Fruit fly (Drosophila melanogaster) whole organism, embryonic: Measurements from ENCODE around the gene CG2663.

Source experiments
- ATbp ChIP-seq: fragments of 200-800 bp; sonication (Bioruptor generic); optimal IDR thresholded peaks from 2 replicates; lab custom pipeline; 2017; ENCODE audit warnings: missing biosample characterization, mild to moderate bottlenecking, missing genetic modification characterization, missing genetic modification reagents
- Asciz ChIP-seq: fragments of 200-800 bp; sonication (Bioruptor generic); optimal IDR thresholded peaks from 2 replicates; lab custom pipeline; 2017; ENCODE audit warnings: missing biosample characterization, mild to moderate bottlenecking, missing genetic modification characterization, missing genetic modification reagents
- Bgb ChIP-seq: fragments of 200-800 bp; sonication (Bioruptor generic); IDR thresholded peaks from 2 replicates; pipeline ENCODE4 v1.3.6; 2022; ENCODE audit warnings: missing biosample characterization, missing genetic modification characterization; ENCODE audit not compliant: partially characterized antibody
- CG11504 ChIP-seq: fragments of 200-800 bp; sonication (Bioruptor generic); optimal IDR thresholded peaks from 3 replicates; lab custom pipeline; 2019; ENCODE audit warnings: missing biosample characterization, mild to moderate bottlenecking, missing genetic modification characterization, moderate library complexity
- CG12219 ChIP-seq: fragments of 200-800 bp; sonication (Bioruptor generic); optimal IDR thresholded peaks from 3 replicates; lab custom pipeline; 2018; ENCODE audit warnings: missing biosample characterization, mild to moderate bottlenecking, missing genetic modification characterization
- CG12942 ChIP-seq: fragments of 200-800 bp; sonication (Bioruptor generic); optimal IDR thresholded peaks from 3 replicates; lab custom pipeline; 2016; ENCODE audit warnings: missing biosample characterization, missing genetic modification characterization
- CG13296 ChIP-seq: fragments of 200-800 bp; sonication (Bioruptor generic); optimal IDR thresholded peaks from 3 replicates; lab custom pipeline; 2018; ENCODE audit warnings: missing biosample characterization, mild to moderate bottlenecking, missing genetic modification characterization
- CG13624 ChIP-seq: fragments of 200-800 bp; sonication (Bioruptor generic); optimal IDR thresholded peaks from 2 replicates; lab custom pipeline; 2016; ENCODE audit warnings: missing biosample characterization, missing genetic modification characterization
- CG14710 ChIP-seq: fragments of 200-800 bp; sonication (Bioruptor generic); optimal IDR thresholded peaks from 3 replicates; lab custom pipeline; 2019; ENCODE audit warnings: missing biosample characterization, mild to moderate bottlenecking, missing genetic modification characterization, moderate library complexity
- CG15011 ChIP-seq: fragments of 200-800 bp; sonication (Bioruptor generic); optimal IDR thresholded peaks from 3 replicates; lab custom pipeline; 2018; ENCODE audit warnings: missing biosample characterization, mild to moderate bottlenecking, missing genetic modification characterization
- CG15479 ChIP-seq: fragments of 200-800 bp; sonication (Bioruptor generic); optimal IDR thresholded peaks from 3 replicates; lab custom pipeline; 2019; ENCODE audit warnings: missing biosample characterization, mild to moderate bottlenecking, missing genetic modification characterization, moderate library complexity
- CG17186 ChIP-seq: fragments of 200-800 bp; sonication (Bioruptor generic); optimal IDR thresholded peaks from 3 replicates; lab custom pipeline; 2017; ENCODE audit warnings: missing biosample characterization, missing genetic modification reagents, missing genetic modification characterization
- CG17361 ChIP-seq: fragments of 200-800 bp; sonication (Bioruptor generic); IDR thresholded peaks from 3 replicates; pipeline ENCODE4 v1.3.6; 2022; ENCODE audit warnings: missing biosample characterization, missing genetic modification characterization
- CG18619 ChIP-seq: fragments of 200-800 bp; sonication (Bioruptor generic); optimal IDR thresholded peaks from 3 replicates; lab custom pipeline; 2017; ENCODE audit warnings: missing biosample characterization, mild to moderate bottlenecking, missing genetic modification characterization
- CG2199 ChIP-seq: fragments of 200-800 bp; sonication (Bioruptor generic); IDR thresholded peaks from 3 replicates; pipeline ENCODE4 v1.3.6; 2022; ENCODE audit warnings: missing biosample characterization, missing genetic modification characterization
- CG31365 ChIP-seq: fragments of 200-800 bp; sonication (Bioruptor generic); optimal IDR thresholded peaks from 2 replicates; lab custom pipeline; 2018; ENCODE audit warnings: missing biosample characterization, mild to moderate bottlenecking, missing genetic modification characterization
- CG3281 ChIP-seq: fragments of 200-800 bp; sonication (Bioruptor generic); optimal IDR thresholded peaks from 3 replicates; lab custom pipeline; 2017; ENCODE audit warnings: missing biosample characterization, mild to moderate bottlenecking, missing genetic modification characterization
- CG4328 ChIP-seq: fragments of 200-800 bp; sonication (Bioruptor generic); optimal IDR thresholded peaks from 3 replicates; lab custom pipeline; 2017; ENCODE audit warnings: missing biosample characterization, missing genetic modification reagents, missing genetic modification characterization
- CG43689 ChIP-seq: fragments of 200-800 bp; sonication (Bioruptor generic); IDR thresholded peaks from 2 replicates; pipeline ENCODE4 v1.3.6; 2022; ENCODE audit warnings: missing biosample characterization, missing genetic modification characterization
- CG6791 ChIP-seq: fragments of 200-800 bp; sonication (Bioruptor generic); IDR thresholded peaks from 3 replicates; pipeline ENCODE4 v1.3.6; 2022; ENCODE audit warnings: missing biosample characterization, missing genetic modification characterization; ENCODE audit not compliant: partially characterized antibody
- CG8388 ChIP-seq: fragments of 200-800 bp; sonication (Bioruptor generic); optimal IDR thresholded peaks from 2 replicates; lab custom pipeline; 2019; ENCODE audit warnings: missing biosample characterization, mild to moderate bottlenecking, missing genetic modification characterization, moderate library complexity
- CG9437 ChIP-seq: fragments of 200-800 bp; sonication (Bioruptor generic); optimal IDR thresholded peaks from 2 replicates; lab custom pipeline; 2018; ENCODE audit warnings: missing biosample characterization, mild to moderate bottlenecking, missing genetic modification characterization
- Deaf1 ChIP-seq: fragments of 200-800 bp; optimal IDR thresholded peaks from 3 replicates; lab custom pipeline; 2019; ENCODE audit warnings: missing biosample characterization, mild to moderate bottlenecking, missing genetic modification characterization, moderate library complexity
- Fer2 ChIP-seq: fragments of 200-800 bp; sonication (Bioruptor generic); optimal IDR thresholded peaks from 2 replicates; lab custom pipeline; 2018; ENCODE audit warnings: missing biosample characterization, mild to moderate bottlenecking, missing genetic modification characterization, moderate library complexity
- Hand ChIP-seq: fragments of 200-800 bp; sonication (Bioruptor generic); optimal IDR thresholded peaks from 2 replicates; lab custom pipeline; 2017; ENCODE audit warnings: mild to moderate bottlenecking, missing biosample characterization, missing genetic modification reagents, missing genetic modification characterization
- Jarid2 ChIP-seq: fragments of 200-800 bp; sonication (Bioruptor generic); optimal IDR thresholded peaks from 3 replicates; lab custom pipeline; 2017; ENCODE audit warnings: mild to moderate bottlenecking, missing biosample characterization, missing genetic modification reagents, missing genetic modification characterization
- Max ChIP-seq: fragments of 200-800 bp; sonication (Bioruptor generic); optimal IDR thresholded peaks from 2 replicates; lab custom pipeline; 2016; ENCODE audit warnings: missing biosample characterization, mild to moderate bottlenecking, missing genetic modification characterization
- NC2β ChIP-seq: fragments of 200-800 bp; sonication (Bioruptor generic); optimal IDR thresholded peaks from 2 replicates; lab custom pipeline; 2016; ENCODE audit warnings: missing biosample characterization, missing genetic modification characterization
- Neu2 ChIP-seq: fragments of 200-800 bp; sonication (Bioruptor generic); optimal IDR thresholded peaks from 3 replicates; lab custom pipeline; 2016; ENCODE audit warnings: missing biosample characterization, missing genetic modification characterization, borderline replicate concordance
- Nf-YA ChIP-seq: fragments of 200-800 bp; sonication (Bioruptor generic); IDR thresholded peaks from 2 replicates; pipeline ENCODE4 v1.3.6; 2022; ENCODE audit warnings: missing biosample characterization, missing genetic modification characterization
- Rx ChIP-seq: fragments of 200-800 bp; sonication (Bioruptor generic); IDR thresholded peaks from 2 replicates; pipeline ENCODE4 v1.3.6; 2022; ENCODE audit warnings: missing biosample characterization, missing genetic modification characterization
- Spps ChIP-seq: fragments of 200-800 bp; sonication (Bioruptor generic); optimal IDR thresholded peaks from 2 replicates; lab custom pipeline; 2018; ENCODE audit warnings: missing biosample characterization, mild to moderate bottlenecking, missing genetic modification characterization
- Sry-β ChIP-seq: fragments of 200-800 bp; sonication (Bioruptor generic); optimal IDR thresholded peaks from 2 replicates; lab custom pipeline; 2018; ENCODE audit warnings: missing biosample characterization, mild to moderate bottlenecking, missing genetic modification characterization, moderate library complexity
- Xrp1 ChIP-seq: fragments of 200-800 bp; sonication (Bioruptor generic); IDR thresholded peaks from 2 replicates; pipeline ENCODE4 v1.3.6; 2022; ENCODE audit warnings: missing biosample characterization, missing genetic modification characterization
- ap ChIP-seq: fragments of 200-800 bp; sonication (Bioruptor generic); IDR thresholded peaks from 2 replicates; pipeline ENCODE4 v1.3.6; 2022; ENCODE audit warnings: missing biosample characterization, missing genetic modification characterization
- bigmax ChIP-seq: fragments of 200-800 bp; sonication (Bioruptor generic); optimal IDR thresholded peaks from 2 replicates; lab custom pipeline; 2018; ENCODE audit warnings: missing biosample characterization, mild to moderate bottlenecking, missing genetic modification characterization
- bsh ChIP-seq, 2 experiments: fragments of 200-800 bp; sonication (Bioruptor generic); optimal IDR thresholded peaks; 2 replicates each; lab custom pipeline; 2017 to 2018; ENCODE audit warnings: mild to moderate bottlenecking in 2 of 2, missing biosample characterization in 2 of 2, missing genetic modification characterization in 2 of 2, moderate library complexity in 1 of 2
- cad ChIP-seq: fragments of >200 bp; optimal IDR thresholded peaks from 2 replicates; lab custom pipeline; 2017; ENCODE audit warnings: missing biosample characterization, missing genetic modification characterization
- crp ChIP-seq, 2 experiments: fragments of 200-800 bp; sonication (Bioruptor generic); optimal IDR thresholded peaks; 2 replicates in 1 of 2; 3 replicates in 1 of 2; lab custom pipeline; 2017; ENCODE audit warnings: missing biosample characterization in 2 of 2, missing genetic modification characterization in 2 of 2, mild to moderate bottlenecking in 1 of 2, moderate library complexity in 1 of 2
- dpn ChIP-seq, 2 experiments: fragments of 200-800 bp; sonication (Bioruptor generic); optimal IDR thresholded peaks; 3 replicates each; lab custom pipeline; 2016; ENCODE audit warnings: missing biosample characterization in 2 of 2, missing genetic modification characterization in 2 of 2
- en ChIP-seq: fragments of 200-800 bp; sonication (Bioruptor generic); optimal IDR thresholded peaks from 2 replicates; lab custom pipeline; 2016; ENCODE audit warnings: missing biosample characterization, missing genetic modification characterization
- grn ChIP-seq: fragments of 200-800 bp; sonication (Bioruptor generic); optimal IDR thresholded peaks from 3 replicates; lab custom pipeline; 2017; ENCODE audit warnings: missing biosample characterization, missing genetic modification characterization
- klu ChIP-seq: fragments of 200-800 bp; sonication (Bioruptor generic); IDR thresholded peaks from 2 replicates; pipeline ENCODE4 v1.3.6; 2022; ENCODE audit warnings: missing biosample characterization, missing genetic modification characterization
- lmd ChIP-seq: fragments of 200-800 bp; sonication (Bioruptor generic); IDR thresholded peaks from 2 replicates; pipeline ENCODE4 v1.3.6; 2022; ENCODE audit warnings: missing biosample characterization, missing genetic modification characterization
- lov ChIP-seq, 2 experiments: fragments of 200-800 bp in 1 of 2; fragments of >200 bp in 1 of 2; sonication (Bioruptor generic) in 1 of 2; IDR thresholded peaks in 1 of 2; optimal IDR thresholded peaks in 1 of 2; 2 replicates in 1 of 2; 3 replicates in 1 of 2; pipeline versions ENCODE4 v1.3.6 to Lab custom; 2017 to 2022; ENCODE audit warnings: missing biosample characterization in 1 of 2, missing genetic modification characterization in 1 of 2
- maf-S ChIP-seq: fragments of 200-800 bp; sonication (Bioruptor generic); optimal IDR thresholded peaks from 2 replicates; lab custom pipeline; 2016; ENCODE audit warnings: missing biosample characterization, missing genetic modification characterization
- nerfin-1 ChIP-seq: fragments of 200-800 bp; sonication (Bioruptor generic); optimal IDR thresholded peaks from 3 replicates; lab custom pipeline; 2019; ENCODE audit warnings: missing biosample characterization, mild to moderate bottlenecking, missing genetic modification characterization, moderate library complexity
- sens-2 ChIP-seq: fragments of 200-800 bp; sonication (Bioruptor generic); IDR thresholded peaks from 2 replicates; pipeline ENCODE4 v1.3.6; 2022; ENCODE audit warnings: missing biosample characterization, missing genetic modification characterization
- sima ChIP-seq: fragments of 200-800 bp; sonication (Bioruptor generic); optimal IDR thresholded peaks from 2 replicates; lab custom pipeline; 2016; ENCODE audit warnings: missing biosample characterization, missing genetic modification characterization
- so ChIP-seq: fragments of 200-800 bp; sonication (Bioruptor generic); IDR thresholded peaks from 3 replicates; pipeline ENCODE4 v1.3.6; 2022; ENCODE audit warnings: missing biosample characterization, missing genetic modification characterization

Gene CG2663

DNA sequence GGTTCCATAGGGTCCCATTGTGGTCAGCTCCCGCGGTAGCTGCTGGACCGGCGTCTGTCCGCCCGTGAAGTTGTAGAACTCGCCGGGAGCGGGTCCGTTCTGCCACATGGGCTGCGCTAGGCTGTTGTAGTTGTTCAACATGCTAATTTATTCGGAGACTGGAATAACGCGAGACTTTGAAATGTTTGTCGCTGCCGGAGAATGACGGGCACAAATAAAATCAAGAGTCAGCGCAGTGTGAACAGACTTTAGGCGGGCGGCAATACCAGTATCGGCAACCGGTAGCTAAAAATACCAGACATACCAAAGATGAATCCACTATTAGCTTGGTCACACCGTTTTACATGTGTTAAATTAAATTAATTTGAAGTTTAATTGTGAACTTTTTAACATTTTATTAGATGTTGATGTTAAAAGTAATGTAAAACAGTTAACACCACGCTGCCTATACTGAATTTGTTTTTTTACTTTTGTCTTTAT, 46.0 kb downstream of the CG2663 start, which contains the start of gene Prosbeta7 (continued):
- peak in 1 of 2 experiments; percentile 44 for TF ChIP-seq crp (GFP tag; optimal IDR thresholded peaks at IDR 0.05; lab: Kevin White, UChicago)
- no peak for TF ChIP-seq lmd (GFP tag; lab: Robert Waterston, UW)
- peak; percentile 14 for TF ChIP-seq nerfin-1 (tag; lab: Kevin White, UChicago)
- TF ChIP-seq Fer2 (tag; lab: Kevin White, UChicago): no peak
- TF ChIP-seq Nf-YA (GFP tag; lab: Robert Waterston, UW): no peak
- TF ChIP-seq klu (GFP tag; lab: Robert Waterston, UW): no peak
- no peak for TF ChIP-seq Max
- no peak for TF ChIP-seq Xrp1
- no peak for TF ChIP-seq sima (GFP tag; lab: Kevin White, UChicago)
- TF ChIP-seq lov (optimal IDR thresholded peaks at IDR 0.05; lab: Kevin White, UChicago): no peak
- no peak for TF ChIP-seq lov (GFP tag; IDR thresholded peaks at IDR 0.05; lab: Robert Waterston, UW)
- TF ChIP-seq CG8388: no peak
- peak; percentile 28 for TF ChIP-seq CG11504 (tag; lab: Kevin White, UChicago)
- no peak for TF ChIP-seq cad (GFP tag; lab: Kevin White, UChicago)
- TF ChIP-seq CG13296: no peak
- TF ChIP-seq CG14710 (tag; lab: Kevin White, UChicago): peak; percentile 37
- no peak for TF ChIP-seq CG15011 (GFP tag; lab: Kevin White, UChicago)
- TF ChIP-seq Spps (tag; lab: Kevin White, UChicago): no peak
- TF ChIP-seq Bgb: peak; percentile 78
- TF ChIP-seq CG9437 (GFP tag; lab: Kevin White, UChicago): no peak
- no peak for TF ChIP-seq CG31365 (tag; lab: Kevin White, UChicago)
- no peak for TF ChIP-seq Rx (GFP tag; lab: Robert Waterston, UW)
- no peak for TF ChIP-seq CG43689 (GFP tag; lab: Robert Waterston, UW)
- no peak for TF ChIP-seq Hand (GFP tag; lab: Kevin White, UChicago)
- no peak for TF ChIP-seq CG13624 (GFP tag; lab: Kevin White, UChicago)
- TF ChIP-seq sens-2 (GFP tag; lab: Robert Waterston, UW): no peak
- TF ChIP-seq CG6791 (GFP tag; lab: Robert Waterston, UW): peak; percentile 86
- TF ChIP-seq CG17186 (GFP tag; lab: Kevin White, UChicago): no peak
- no peak for TF ChIP-seq maf-S (GFP tag; lab: Kevin White, UChicago)
- TF ChIP-seq bigmax: no peak
- no peak for TF ChIP-seq CG3281
- no peak for TF ChIP-seq bsh (GFP tag; optimal IDR thresholded peaks at IDR 0.05; lab: Kevin White, UChicago)
- no peak for TF ChIP-seq dpn (GFP tag; optimal IDR thresholded peaks at IDR 0.05; lab: Kevin White, UChicago)
- TF ChIP-seq grn: no peak
- TF ChIP-seq NC2β (GFP tag; lab: Kevin White, UChicago): no peak
- no peak for TF ChIP-seq CG4328
- no peak for TF ChIP-seq Deaf1 (tag; lab: Kevin White, UChicago)
- no peak for TF ChIP-seq CG12219 (GFP tag; lab: Kevin White, UChicago)
- TF ChIP-seq Neu2 (GFP tag; lab: Kevin White, UChicago): no peak
- peak; percentile 41 for TF ChIP-seq Jarid2 (GFP tag; lab: Kevin White, UChicago)
- TF ChIP-seq CG18619 (GFP tag; lab: Kevin White, UChicago): no peak
- TF ChIP-seq CG2199 (GFP tag; lab: Robert Waterston, UW): no peak
- no peak for TF ChIP-seq Asciz
- no peak for TF ChIP-seq CG17361 (GFP tag; lab: Robert Waterston, UW)
- no peak for TF ChIP-seq ap (GFP tag; lab: Robert Waterston, UW)
- TF ChIP-seq en (GFP tag; lab: Kevin White, UChicago): no peak
- no peak for TF ChIP-seq CG15479 (GFP tag; lab: Kevin White, UChicago)
- TF ChIP-seq Sry-β (GFP tag; lab: Kevin White, UChicago): no peak
- TF ChIP-seq CG12942 (GFP tag; lab: Kevin White, UChicago): no peak
- TF ChIP-seq ATbp (GFP tag; lab: Kevin White, UChicago): no peak
- no peak for TF ChIP-seq so
